Fruit fly (Drosophila melanogaster): ENCODE data around the gene fred.

dm6 chr2L:4003780-4004179 lies 12.3 kb upstream of the fred start, which contains the start of gene CG34176:
- TF ChIP-seq Mnt (GFP tag; optimal IDR thresholded peaks at IDR 0.05): no peak
- TF ChIP-seq CG7101 (tag; optimal IDR thresholded peaks at IDR 0.05): no peak
- no peak for TF ChIP-seq ovo (GFP tag; optimal IDR thresholded peaks at IDR 0.05)
- no peak for TF ChIP-seq toe (GFP tag; optimal IDR thresholded peaks at IDR 0.05)
- no peak for TF ChIP-seq CG7045 (GFP tag; optimal IDR thresholded peaks at IDR 0.05)
- TF ChIP-seq pad (GFP tag; optimal IDR thresholded peaks at IDR 0.05): no peak
- no peak for TF ChIP-seq tj (GFP tag; optimal IDR thresholded peaks at IDR 0.05)
- TF ChIP-seq CG14711 (tag; optimal IDR thresholded peaks at IDR 0.05): no peak
- TF ChIP-seq Hr96 (GFP tag; optimal IDR thresholded peaks at IDR 0.05): no peak
- TF ChIP-seq CG11617 (GFP tag; optimal IDR thresholded peaks at IDR 0.05): no peak
- TF ChIP-seq cic (GFP tag; optimal IDR thresholded peaks at IDR 0.05): no peak
- no peak for TF ChIP-seq kay (GFP tag; ENCODE audit: borderline replicate concordance)

All from whole organism, adult.